Fruit fly (Drosophila melanogaster) whole organism, embryonic: ENCODE measurements around the gene Taf10.

Experiments
- Abd-B ChIP-seq: fragments of 200-800 bp; sonication (Bioruptor generic); optimal IDR thresholded peaks from 2 replicates; lab custom pipeline; 2018; ENCODE audit warnings: missing biosample characterization, mild to moderate bottlenecking, missing genetic modification characterization, moderate library complexity
- Adf1 ChIP-seq: fragments of 200-800 bp; sonication (Bioruptor generic); IDR thresholded peaks from 2 replicates; pipeline ENCODE4 v1.3.6; 2022; ENCODE audit warnings: missing biosample characterization, missing genetic modification characterization
- CG10147 ChIP-seq: fragments of 200-800 bp; sonication (Bioruptor generic); optimal IDR thresholded peaks from 2 replicates; lab custom pipeline; 2019; ENCODE audit warnings: missing biosample characterization, mild to moderate bottlenecking, missing genetic modification characterization, moderate library complexity
- CG10979 ChIP-seq: fragments of 200-800 bp; sonication (Bioruptor generic); optimal IDR thresholded peaks from 2 replicates; lab custom pipeline; 2018; ENCODE audit warnings: missing biosample characterization, mild to moderate bottlenecking, missing genetic modification characterization, moderate library complexity
- CG11247 ChIP-seq: fragments of 200-800 bp; sonication (Bioruptor generic); IDR thresholded peaks from 2 replicates; pipeline ENCODE4 v1.3.6; 2022; ENCODE audit warnings: missing biosample characterization, missing genetic modification characterization
- CG11560 ChIP-seq: fragments of 200-800 bp; sonication (Bioruptor generic); IDR thresholded peaks from 3 replicates; pipeline ENCODE4 v1.3.6; 2022; ENCODE audit warnings: missing biosample characterization, missing genetic modification characterization
- CG12104 ChIP-seq: fragments of 200-800 bp; sonication (Bioruptor generic); optimal IDR thresholded peaks from 3 replicates; lab custom pipeline; 2016; ENCODE audit warnings: missing biosample characterization, missing genetic modification characterization
- CG12299 ChIP-seq: fragments of 200-800 bp; sonication (Bioruptor generic); optimal IDR thresholded peaks from 2 replicates; lab custom pipeline; 2018; ENCODE audit warnings: missing biosample characterization, mild to moderate bottlenecking, missing genetic modification characterization
- CG14965 ChIP-seq: fragments of 200-800 bp; sonication (Bioruptor generic); optimal IDR thresholded peaks from 2 replicates; lab custom pipeline; 2016; ENCODE audit warnings: missing biosample characterization, missing genetic modification characterization, borderline replicate concordance
- CG16813 ChIP-seq: fragments of 200-800 bp; sonication (Bioruptor generic); IDR thresholded peaks from 3 replicates; pipeline ENCODE4 v1.3.6; 2022; ENCODE audit warnings: missing biosample characterization, missing genetic modification characterization; ENCODE audit not compliant: partially characterized antibody
- CG17912 ChIP-seq: fragments of 200-800 bp; sonication (Bioruptor generic); optimal IDR thresholded peaks from 2 replicates; lab custom pipeline; 2018; ENCODE audit warnings: missing biosample characterization, mild to moderate bottlenecking, missing genetic modification characterization
- CG18619 ChIP-seq: fragments of 200-800 bp; sonication (Bioruptor generic); optimal IDR thresholded peaks from 3 replicates; lab custom pipeline; 2017; ENCODE audit warnings: missing biosample characterization, mild to moderate bottlenecking, missing genetic modification characterization
- CG18764 ChIP-seq: fragments of 200-800 bp; sonication (Bioruptor generic); optimal IDR thresholded peaks from 3 replicates; lab custom pipeline; 2016; ENCODE audit warnings: missing biosample characterization, missing genetic modification characterization
- CG2875 ChIP-seq: fragments of 200-800 bp; sonication (Bioruptor generic); optimal IDR thresholded peaks from 2 replicates; lab custom pipeline; 2017; ENCODE audit warnings: missing biosample characterization, mild to moderate bottlenecking, missing genetic modification characterization, missing genetic modification reagents
- CG30431 ChIP-seq: fragments of 200-800 bp; sonication (Bioruptor generic); optimal IDR thresholded peaks from 2 replicates; lab custom pipeline; 2017; ENCODE audit warnings: missing biosample characterization, missing genetic modification characterization
- CG31365 ChIP-seq: fragments of 200-800 bp; sonication (Bioruptor generic); optimal IDR thresholded peaks from 2 replicates; lab custom pipeline; 2018; ENCODE audit warnings: missing biosample characterization, mild to moderate bottlenecking, missing genetic modification characterization
- CG3995 ChIP-seq: fragments of 200-800 bp; sonication (Bioruptor generic); optimal IDR thresholded peaks from 3 replicates; lab custom pipeline; 2016; ENCODE audit warnings: missing biosample characterization, missing genetic modification characterization
- CG6791 ChIP-seq: fragments of 200-800 bp; sonication (Bioruptor generic); IDR thresholded peaks from 3 replicates; pipeline ENCODE4 v1.3.6; 2022; ENCODE audit warnings: missing biosample characterization, missing genetic modification characterization; ENCODE audit not compliant: partially characterized antibody
- Dbx ChIP-seq: fragments of 200-800 bp; sonication (Bioruptor generic); IDR thresholded peaks from 3 replicates; pipeline ENCODE4 v1.3.6; 2022; ENCODE audit warnings: missing biosample characterization, missing genetic modification characterization
- Doc2 ChIP-seq: fragments of 200-800 bp; sonication (Bioruptor generic); IDR thresholded peaks from 2 replicates; pipeline ENCODE4 v1.3.6; 2022; ENCODE audit warnings: missing biosample characterization, missing genetic modification characterization
- Dp ChIP-seq: fragments of 200-800 bp; sonication (Bioruptor generic); optimal IDR thresholded peaks from 2 replicates; lab custom pipeline; 2018; ENCODE audit warnings: missing biosample characterization, mild to moderate bottlenecking, missing genetic modification characterization, moderate library complexity
- Hmx ChIP-seq: fragments of 200-800 bp; sonication (Bioruptor generic); optimal IDR thresholded peaks from 2 replicates; lab custom pipeline; 2016; ENCODE audit warnings: missing biosample characterization, missing genetic modification characterization
- Mes4 ChIP-seq: fragments of 200-800 bp; sonication (Bioruptor generic); optimal IDR thresholded peaks from 2 replicates; lab custom pipeline; 2016; ENCODE audit warnings: missing biosample characterization, missing genetic modification characterization
- Mrtf ChIP-seq: fragments of 200-800 bp; sonication (Bioruptor generic); IDR thresholded peaks from 3 replicates; pipeline ENCODE4 v1.3.6; 2022; ENCODE audit warnings: missing biosample characterization, missing genetic modification characterization
- NK7.1 ChIP-seq: fragments of 200-800 bp; sonication (Bioruptor generic); optimal IDR thresholded peaks from 3 replicates; lab custom pipeline; 2016; ENCODE audit warnings: missing biosample characterization, missing genetic modification characterization
- Nf-YC ChIP-seq: fragments of 200-800 bp; optimal IDR thresholded peaks from 3 replicates; lab custom pipeline; 2019; ENCODE audit warnings: missing biosample characterization, mild to moderate bottlenecking, missing genetic modification characterization, moderate library complexity
- Oaz ChIP-seq: fragments of 200-800 bp; sonication (Bioruptor generic); IDR thresholded peaks from 2 replicates; pipeline ENCODE4 v1.3.6; 2022; ENCODE audit warnings: missing biosample characterization, missing genetic modification characterization
- Side ChIP-seq: fragments of 200-800 bp; sonication (Bioruptor generic); optimal IDR thresholded peaks from 2 replicates; lab custom pipeline; 2016; ENCODE audit warnings: missing biosample characterization, missing genetic modification characterization
- Sry-β ChIP-seq: fragments of 200-800 bp; sonication (Bioruptor generic); optimal IDR thresholded peaks from 2 replicates; lab custom pipeline; 2018; ENCODE audit warnings: missing biosample characterization, mild to moderate bottlenecking, missing genetic modification characterization, moderate library complexity
- al ChIP-seq: fragments of 200-800 bp; sonication (Bioruptor generic); IDR thresholded peaks from 2 replicates; pipeline ENCODE4 v1.3.6; 2022; ENCODE audit warnings: missing biosample characterization, missing genetic modification characterization
- ara ChIP-seq: fragments of 200-800 bp; sonication (Bioruptor generic); IDR thresholded peaks from 2 replicates; pipeline ENCODE4 v1.3.6; 2022; ENCODE audit warnings: missing biosample characterization, missing genetic modification characterization
- chm ChIP-seq: fragments of 200-800 bp; sonication (Bioruptor generic); IDR thresholded peaks from 2 replicates; pipeline ENCODE4 v1.3.6; 2022; ENCODE audit warnings: missing biosample characterization, missing genetic modification characterization
- crp ChIP-seq, 2 experiments: fragments of 200-800 bp; sonication (Bioruptor generic); optimal IDR thresholded peaks; 2 replicates in 1 of 2; 3 replicates in 1 of 2; lab custom pipeline; 2017; ENCODE audit warnings: missing biosample characterization in 2 of 2, missing genetic modification characterization in 2 of 2, mild to moderate bottlenecking in 1 of 2, moderate library complexity in 1 of 2
- dmrt11E ChIP-seq: fragments of 200-800 bp; sonication (Bioruptor generic); optimal IDR thresholded peaks from 3 replicates; lab custom pipeline; 2018; ENCODE audit warnings: missing biosample characterization, mild to moderate bottlenecking, missing genetic modification characterization, moderate library complexity
- insv ChIP-seq, 2 experiments: fragments of 200-800 bp; sonication (Bioruptor generic); optimal IDR thresholded peaks; 3 replicates each; lab custom pipeline; 2016 to 2018; ENCODE audit warnings: missing biosample characterization in 2 of 2, missing genetic modification characterization in 2 of 2
- ken ChIP-seq: fragments of 200-800 bp; sonication (Bioruptor generic); IDR thresholded peaks from 3 replicates; pipeline ENCODE4 v1.3.6; 2022; ENCODE audit warnings: missing biosample characterization, missing genetic modification characterization
- maf-S ChIP-seq: fragments of 200-800 bp; sonication (Bioruptor generic); optimal IDR thresholded peaks from 2 replicates; lab custom pipeline; 2016; ENCODE audit warnings: missing biosample characterization, missing genetic modification characterization
- nmo ChIP-seq: fragments of 200-800 bp; sonication (Bioruptor generic); optimal IDR thresholded peaks from 2 replicates; lab custom pipeline; 2018; ENCODE audit warnings: missing biosample characterization, mild to moderate bottlenecking, missing genetic modification characterization, moderate library complexity
- onecut ChIP-seq: fragments of 200-800 bp; sonication (Bioruptor generic); IDR thresholded peaks from 2 replicates; pipeline ENCODE4 v1.3.6; 2022; ENCODE audit warnings: missing biosample characterization, missing genetic modification characterization
- phol ChIP-seq: fragments of 200-800 bp; sonication (Bioruptor generic); optimal IDR thresholded peaks from 3 replicates; lab custom pipeline; 2018; ENCODE audit warnings: missing biosample characterization, mild to moderate bottlenecking, missing genetic modification characterization, moderate library complexity
- pnt ChIP-seq: fragments of 200-800 bp; sonication (Bioruptor generic); optimal IDR thresholded peaks from 3 replicates; lab custom pipeline; 2016; ENCODE audit warnings: missing biosample characterization, missing genetic modification characterization
- ranshi ChIP-seq: fragments of 200-800 bp; sonication (Bioruptor generic); IDR thresholded peaks from 2 replicates; pipeline ENCODE4 v1.3.6; 2022; ENCODE audit warnings: missing biosample characterization, missing genetic modification characterization
- sima ChIP-seq: fragments of 200-800 bp; sonication (Bioruptor generic); optimal IDR thresholded peaks from 2 replicates; lab custom pipeline; 2016; ENCODE audit warnings: missing biosample characterization, missing genetic modification characterization
- tap ChIP-seq: fragments of 200-800 bp; optimal IDR thresholded peaks from 3 replicates; lab custom pipeline; 2019; ENCODE audit warnings: missing biosample characterization, mild to moderate bottlenecking, missing genetic modification characterization, moderate library complexity
- tin ChIP-seq: fragments of 200-800 bp; sonication (Bioruptor generic); optimal IDR thresholded peaks from 3 replicates; lab custom pipeline; 2016; ENCODE audit warnings: missing biosample characterization, missing genetic modification characterization
- tio ChIP-seq: fragments of 200-800 bp; sonication (Bioruptor generic); optimal IDR thresholded peaks from 2 replicates; lab custom pipeline; 2017; ENCODE audit warnings: missing biosample characterization, missing genetic modification characterization, inconsistent platforms
- vvl ChIP-seq: fragments of 200-800 bp; sonication (Bioruptor generic); IDR thresholded peaks from 2 replicates; pipeline ENCODE4 v1.3.6; 2022; ENCODE audit warnings: missing biosample characterization, missing genetic modification characterization
- wor ChIP-seq: fragments of 200-800 bp; sonication (Bioruptor generic); IDR thresholded peaks from 2 replicates; pipeline ENCODE4 v1.3.6; 2022; ENCODE audit warnings: missing biosample characterization, missing genetic modification characterization
- zf30C ChIP-seq: fragments of 200-800 bp; sonication (Bioruptor generic); optimal IDR thresholded peaks from 3 replicates; lab custom pipeline; 2018; ENCODE audit warnings: missing biosample characterization, mild to moderate bottlenecking, missing genetic modification characterization

Taf10 gene

DNA sequence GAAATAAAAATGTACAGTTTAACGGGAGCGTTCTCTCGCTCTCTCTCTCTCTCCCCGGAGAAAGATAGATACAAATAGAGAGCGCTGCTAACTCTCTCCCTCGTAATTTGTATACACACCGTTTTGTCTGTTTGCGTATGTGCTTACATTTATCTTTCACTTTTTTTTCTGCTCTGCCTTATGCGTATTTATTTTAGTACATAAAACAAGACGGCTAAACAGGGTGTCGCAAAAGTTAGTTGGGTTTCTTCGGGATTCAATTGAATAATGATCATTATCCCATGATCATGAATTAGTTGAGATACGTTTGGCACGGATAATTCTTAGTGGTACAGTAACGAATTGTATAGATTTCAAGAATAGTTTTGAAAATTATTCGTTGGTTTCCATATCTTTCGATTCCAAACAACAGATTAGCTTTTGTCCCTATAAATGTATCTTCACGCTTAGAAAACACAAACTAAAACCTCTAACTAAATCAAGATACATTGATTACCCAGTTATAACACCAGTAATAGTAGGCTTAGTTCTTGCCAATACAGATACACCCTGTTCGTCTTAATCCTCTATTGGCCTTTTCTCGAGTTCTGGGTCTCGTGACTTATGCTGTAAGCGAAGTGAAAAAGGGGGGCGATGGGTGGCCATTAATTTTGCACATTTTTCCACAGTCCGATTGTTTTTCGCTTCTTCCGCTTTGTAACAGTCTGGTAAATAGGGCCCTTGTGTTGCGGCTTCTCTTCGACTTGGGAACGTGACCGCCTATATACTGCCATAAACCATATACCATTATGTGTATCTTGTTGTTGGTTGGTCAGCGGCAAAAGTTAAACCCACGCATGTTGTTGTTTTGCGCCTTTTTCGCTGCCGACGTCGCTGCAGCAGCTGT is 13.0 kb upstream of the Taf10 start (continued):
- TF ChIP-seq Side (GFP tag; lab: Kevin White, UChicago) (peak; percentile 71), Dp (no peak), onecut (GFP tag; lab: Robert Waterston, UW) (peak; percentile 61; the same call in 1 of the 2 replicates), CG17912 (GFP tag; lab: Kevin White, UChicago) (peak; percentile 75), CG31365 (tag; lab: Kevin White, UChicago) (peak; percentile 73), CG10147 (GFP tag; lab: Kevin White, UChicago) (peak; percentile 92), CG3995 (peak; percentile 42), vvl (GFP tag; lab: Robert Waterston, UW) (no peak), crp (GFP tag; optimal IDR thresholded peaks at IDR 0.05; lab: Kevin White, UChicago) (peak in 1 of 2 experiments; percentile 10), Adf1 (GFP tag; lab: Robert Waterston, UW) (no peak), ken (GFP tag; lab: Robert Waterston, UW) (no peak), phol (tag; lab: Kevin White, UChicago) (peak; percentile 86), ranshi (GFP tag; lab: Robert Waterston, UW) (no peak), Mes4 (GFP tag; lab: Kevin White, UChicago) (peak; percentile 73), ara (no peak), Hmx (GFP tag; lab: Kevin White, UChicago) (peak; percentile 77), CG30431 (GFP tag; lab: Kevin White, UChicago) (peak; percentile 37), NK7.1 (peak; percentile 84), CG10979 (tag; lab: Kevin White, UChicago) (peak; percentile 72), Oaz (no peak), Doc2 (GFP tag; lab: Robert Waterston, UW) (no peak), Abd-B (GFP tag; lab: Kevin White, UChicago) (peak; percentile 57), CG2875 (GFP tag; lab: Kevin White, UChicago) (peak; percentile 76), Nf-YC (tag; lab: Kevin White, UChicago) (peak; percentile 58), CG12104 (peak; percentile 80), Sry-β (GFP tag; lab: Kevin White, UChicago) (peak; percentile 56), CG16813 (GFP tag; lab: Robert Waterston, UW) (no peak), tin (GFP tag; lab: Kevin White, UChicago) (peak; percentile 42), Mrtf (no peak), CG11560 (no peak), maf-S (GFP tag; lab: Kevin White, UChicago) (peak; percentile 14), wor (GFP tag; lab: Robert Waterston, UW) (no peak), CG18619 (GFP tag; lab: Kevin White, UChicago) (peak; percentile 83), tap (tag; lab: Kevin White, UChicago) (peak; percentile 87), zf30C (GFP tag; lab: Kevin White, UChicago) (no peak), Dbx (GFP tag; lab: Robert Waterston, UW) (no peak), CG11247 (no peak), tio (GFP tag; lab: Kevin White, UChicago) (peak; percentile 59), CG6791 (GFP tag; lab: Robert Waterston, UW) (no peak), al (GFP tag; lab: Robert Waterston, UW) (no peak), sima (GFP tag; lab: Kevin White, UChicago) (peak; percentile 75), dmrt11E (peak; percentile 52), CG18764 (GFP tag; lab: Kevin White, UChicago) (peak; percentile 69), nmo (GFP tag; lab: Kevin White, UChicago) (peak; percentile 77), CG14965 (GFP tag; lab: Kevin White, UChicago) (peak; percentile 59), insv (GFP tag; optimal IDR thresholded peaks at IDR 0.05; lab: Kevin White, UChicago) (peak in 1 of 2 experiments; percentile 18), chm (GFP tag; lab: Robert Waterston, UW) (no peak), pnt (GFP tag; lab: Kevin White, UChicago) (peak; percentile 56), CG12299 (tag; lab: Kevin White, UChicago) (peak; percentile 82)
